Fruit fly (Drosophila melanogaster) whole organism, embryonic: Measurements from ENCODE around the gene CG16959.

ENCODE experiments used
- Bdp1 ChIP-seq: fragments of 200-800 bp; sonication (Bioruptor generic); optimal IDR thresholded peaks from 3 replicates; lab custom pipeline; 2016; ENCODE audit warnings: missing biosample characterization, missing genetic modification characterization
- CG10267 ChIP-seq: fragments of 200-800 bp; sonication (Bioruptor generic); optimal IDR thresholded peaks from 2 replicates; lab custom pipeline; 2018; ENCODE audit warnings: missing biosample characterization, mild to moderate bottlenecking, missing genetic modification characterization, moderate library complexity
- CG10274 ChIP-seq: fragments of 200-800 bp; sonication (Bioruptor generic); optimal IDR thresholded peaks from 3 replicates; lab custom pipeline; 2017; ENCODE audit warnings: missing biosample characterization, mild to moderate bottlenecking, missing genetic modification characterization
- CG10366 ChIP-seq: fragments of 200-800 bp; sonication (Bioruptor generic); IDR thresholded peaks from 2 replicates; pipeline ENCODE4 v1.3.6; 2022; ENCODE audit warnings: missing biosample characterization, missing genetic modification characterization
- CG11085 ChIP-seq: fragments of 200-800 bp; sonication (Bioruptor generic); IDR thresholded peaks from 2 replicates; pipeline ENCODE4 v1.3.6; 2022; ENCODE audit warnings: missing biosample characterization, missing genetic modification characterization
- CG11247 ChIP-seq: fragments of 200-800 bp; sonication (Bioruptor generic); IDR thresholded peaks from 2 replicates; pipeline ENCODE4 v1.3.6; 2022; ENCODE audit warnings: missing biosample characterization, missing genetic modification characterization
- CG11696 ChIP-seq: fragments of 200-800 bp; sonication (Bioruptor generic); IDR thresholded peaks from 2 replicates; pipeline ENCODE4 v1.3.6; 2022; ENCODE audit warnings: missing biosample characterization, missing genetic modification characterization
- CG12071 ChIP-seq: fragments of 200-800 bp; sonication (Bioruptor generic); optimal IDR thresholded peaks from 3 replicates; lab custom pipeline; 2018; ENCODE audit warnings: missing biosample characterization, mild to moderate bottlenecking, missing genetic modification characterization
- CG12236 ChIP-seq: fragments of 200-800 bp; sonication (Bioruptor generic); optimal IDR thresholded peaks from 2 replicates; lab custom pipeline; 2016; ENCODE audit warnings: missing biosample characterization, missing genetic modification characterization
- CG13123 ChIP-seq: fragments of 200-800 bp; sonication (Bioruptor generic); optimal IDR thresholded peaks from 2 replicates; lab custom pipeline; 2016; ENCODE audit warnings: missing biosample characterization, missing genetic modification characterization
- CG15073 ChIP-seq: fragments of 200-800 bp; sonication (Bioruptor generic); optimal IDR thresholded peaks from 2 replicates; lab custom pipeline; 2016; ENCODE audit warnings: missing biosample characterization, missing genetic modification characterization
- CG1603 ChIP-seq: fragments of 200-800 bp; sonication (Bioruptor generic); optimal IDR thresholded peaks from 2 replicates; lab custom pipeline; 2019; ENCODE audit warnings: missing biosample characterization, mild to moderate bottlenecking, missing genetic modification characterization, moderate library complexity
- CG17568 ChIP-seq: fragments of 200-800 bp; sonication (Bioruptor generic); optimal IDR thresholded peaks from 2 replicates; lab custom pipeline; 2018; ENCODE audit warnings: missing biosample characterization, mild to moderate bottlenecking, missing genetic modification characterization, moderate library complexity
- CG2120 ChIP-seq: fragments of 200-800 bp; sonication (Bioruptor generic); optimal IDR thresholded peaks from 3 replicates; lab custom pipeline; 2016; ENCODE audit warnings: missing biosample characterization, missing genetic modification characterization
- CG2199 ChIP-seq: fragments of 200-800 bp; sonication (Bioruptor generic); IDR thresholded peaks from 3 replicates; pipeline ENCODE4 v1.3.6; 2022; ENCODE audit warnings: missing biosample characterization, missing genetic modification characterization
- CG2678 ChIP-seq: fragments of 200-800 bp; sonication (Bioruptor generic); optimal IDR thresholded peaks from 3 replicates; lab custom pipeline; 2019; ENCODE audit warnings: missing biosample characterization, mild to moderate bottlenecking, missing genetic modification characterization, moderate library complexity
- CG30403 ChIP-seq: fragments of 200-800 bp; sonication (Bioruptor generic); optimal IDR thresholded peaks from 3 replicates; lab custom pipeline; 2016; ENCODE audit warnings: missing biosample characterization, missing genetic modification characterization
- CG3065 ChIP-seq: fragments of 200-800 bp; sonication (Bioruptor generic); optimal IDR thresholded peaks from 2 replicates; lab custom pipeline; 2016; ENCODE audit warnings: missing biosample characterization, missing genetic modification characterization
- CG31224 ChIP-seq: fragments of 200-800 bp; sonication (Bioruptor generic); IDR thresholded peaks from 2 replicates; pipeline ENCODE4 v1.3.6; 2022; ENCODE audit warnings: missing biosample characterization, missing genetic modification characterization
- CG34224 ChIP-seq: fragments of 200-800 bp; sonication (Bioruptor generic); IDR thresholded peaks from 3 replicates; pipeline ENCODE4 v1.3.6; 2022; ENCODE audit warnings: missing biosample characterization, missing genetic modification characterization; ENCODE audit not compliant: partially characterized antibody
- CG3847 ChIP-seq: fragments of 200-800 bp; sonication (Bioruptor generic); IDR thresholded peaks from 2 replicates; pipeline ENCODE4 v1.3.6; 2022; ENCODE audit warnings: missing biosample characterization, missing genetic modification characterization
- CG5245 ChIP-seq: fragments of 200-800 bp; sonication (Bioruptor generic); optimal IDR thresholded peaks from 3 replicates; lab custom pipeline; 2016; ENCODE audit warnings: missing biosample characterization, missing genetic modification characterization
- CG8388 ChIP-seq: fragments of 200-800 bp; sonication (Bioruptor generic); optimal IDR thresholded peaks from 2 replicates; lab custom pipeline; 2019; ENCODE audit warnings: missing biosample characterization, mild to moderate bottlenecking, missing genetic modification characterization, moderate library complexity
- CG9215 ChIP-seq: fragments of 200-800 bp; sonication (Bioruptor generic); IDR thresholded peaks from 2 replicates; pipeline ENCODE4 v1.3.6; 2022; ENCODE audit warnings: missing biosample characterization, missing genetic modification characterization
- CG9727 ChIP-seq: fragments of 200-800 bp; sonication (Bioruptor generic); optimal IDR thresholded peaks from 3 replicates; lab custom pipeline; 2017; ENCODE audit warnings: missing biosample characterization, mild to moderate bottlenecking, missing genetic modification characterization
- CTCF ChIP-seq: fragments of 200-800 bp; sonication (Bioruptor generic); optimal IDR thresholded peaks from 2 replicates; lab custom pipeline; 2017; ENCODE audit warnings: missing biosample characterization, mild to moderate bottlenecking, missing genetic modification characterization, moderate library complexity
- CrebB ChIP-seq: fragments of 200-800 bp; sonication (Bioruptor generic); optimal IDR thresholded peaks from 3 replicates; lab custom pipeline; 2018; ENCODE audit warnings: missing biosample characterization, mild to moderate bottlenecking, missing genetic modification characterization
- D19A ChIP-seq: fragments of 200-800 bp; optimal IDR thresholded peaks from 3 replicates; lab custom pipeline; 2019; ENCODE audit warnings: missing biosample characterization, mild to moderate bottlenecking, missing genetic modification characterization, moderate library complexity
- Doc3 ChIP-seq: fragments of 200-800 bp; sonication (Bioruptor generic); IDR thresholded peaks from 3 replicates; pipeline ENCODE4 v1.3.6; 2022; ENCODE audit warnings: missing biosample characterization, missing genetic modification characterization; ENCODE audit not compliant: partially characterized antibody
- Ets65A ChIP-seq: fragments of 200-800 bp; sonication (Bioruptor generic); peaks from one replicate; lab custom pipeline; 2016; ENCODE audit warnings: missing biosample characterization, missing genetic modification characterization
- Hsf ChIP-seq: fragments of 200-800 bp; sonication (Bioruptor generic); optimal IDR thresholded peaks from 3 replicates; lab custom pipeline; 2016; ENCODE audit warnings: missing biosample characterization, missing genetic modification characterization
- MTF-1 ChIP-seq: fragments of 200-800 bp; sonication (Bioruptor generic); optimal IDR thresholded peaks from 2 replicates; lab custom pipeline; 2018; ENCODE audit warnings: missing biosample characterization, mild to moderate bottlenecking, missing genetic modification characterization, borderline replicate concordance
- Oaz ChIP-seq: fragments of 200-800 bp; sonication (Bioruptor generic); IDR thresholded peaks from 2 replicates; pipeline ENCODE4 v1.3.6; 2022; ENCODE audit warnings: missing biosample characterization, missing genetic modification characterization
- Opbp ChIP-seq: fragments of 200-800 bp; sonication (Bioruptor generic); IDR thresholded peaks from 3 replicates; pipeline ENCODE4 v1.3.6; 2022; ENCODE audit warnings: missing biosample characterization, missing genetic modification characterization; ENCODE audit not compliant: partially characterized antibody
- Rx ChIP-seq: fragments of 200-800 bp; sonication (Bioruptor generic); IDR thresholded peaks from 2 replicates; pipeline ENCODE4 v1.3.6; 2022; ENCODE audit warnings: missing biosample characterization, missing genetic modification characterization
- Six4 ChIP-seq: fragments of 200-800 bp; sonication (Bioruptor generic); optimal IDR thresholded peaks from 2 replicates; lab custom pipeline; 2016; ENCODE audit warnings: missing biosample characterization, missing genetic modification characterization
- Sry-δ ChIP-seq: fragments of 200-800 bp; sonication (Bioruptor generic); optimal IDR thresholded peaks from 2 replicates; lab custom pipeline; 2016; ENCODE audit warnings: missing biosample characterization, missing genetic modification characterization
- ab ChIP-seq: fragments of 200-800 bp; sonication (Bioruptor generic); optimal IDR thresholded peaks from 2 replicates; lab custom pipeline; 2016; ENCODE audit warnings: missing biosample characterization, missing genetic modification characterization
- crol ChIP-seq: fragments of 200-800 bp; sonication (Bioruptor generic); IDR thresholded peaks from 2 replicates; pipeline ENCODE4 v1.3.6; 2022; ENCODE audit warnings: missing biosample characterization, missing genetic modification characterization
- esg ChIP-seq: fragments of 200-800 bp; sonication (Bioruptor generic); conservative IDR thresholded peaks from 2 replicates; pipeline ENCODE4 v1.3.6; 2022; ENCODE audit warnings: missing biosample characterization, missing genetic modification characterization
- hbn ChIP-seq: fragments of 200-800 bp; sonication (Bioruptor generic); IDR thresholded peaks from 2 replicates; pipeline ENCODE4 v1.3.6; 2022; ENCODE audit warnings: missing biosample characterization, missing genetic modification characterization; ENCODE audit not compliant: partially characterized antibody
- lilli ChIP-seq: fragments of 200-800 bp; sonication (Bioruptor generic); optimal IDR thresholded peaks from 3 replicates; lab custom pipeline; 2016; ENCODE audit warnings: missing biosample characterization, missing genetic modification characterization
- pfk ChIP-seq: fragments of 200-800 bp; sonication (Bioruptor generic); optimal IDR thresholded peaks from 2 replicates; lab custom pipeline; 2018; ENCODE audit warnings: missing biosample characterization, mild to moderate bottlenecking, missing genetic modification characterization, moderate library complexity
- stc ChIP-seq: fragments of 200-800 bp; sonication (Bioruptor generic); IDR thresholded peaks from 2 replicates; pipeline ENCODE4 v1.3.6; 2022; ENCODE audit warnings: missing biosample characterization, missing genetic modification characterization
- tgo ChIP-seq: fragments of 200-800 bp; sonication (Bioruptor generic); IDR thresholded peaks from 3 replicates; pipeline ENCODE4 v1.3.6; 2022; ENCODE audit warnings: missing biosample characterization, missing genetic modification characterization
- tna ChIP-seq: fragments of 200-800 bp; sonication (Bioruptor generic); IDR thresholded peaks from 2 replicates; pipeline ENCODE4 v1.3.6; 2022; ENCODE audit warnings: missing biosample characterization, missing genetic modification characterization; ENCODE audit not compliant: partially characterized antibody
- vfl ChIP-seq: fragments of 200-800 bp; sonication (Bioruptor generic); optimal IDR thresholded peaks from 2 replicates; lab custom pipeline; 2016; ENCODE audit warnings: missing biosample characterization, missing genetic modification characterization
- wdn ChIP-seq: fragments of 200-800 bp; sonication (Bioruptor generic); IDR thresholded peaks from 2 replicates; pipeline ENCODE4 v1.3.6; 2022; ENCODE audit warnings: missing biosample characterization, missing genetic modification characterization
- wor ChIP-seq: fragments of 200-800 bp; sonication (Bioruptor generic); IDR thresholded peaks from 2 replicates; pipeline ENCODE4 v1.3.6; 2022; ENCODE audit warnings: missing biosample characterization, missing genetic modification characterization
- zf30C ChIP-seq: fragments of 200-800 bp; sonication (Bioruptor generic); optimal IDR thresholded peaks from 3 replicates; lab custom pipeline; 2018; ENCODE audit warnings: missing biosample characterization, mild to moderate bottlenecking, missing genetic modification characterization

CG16959 gene

DNA sequence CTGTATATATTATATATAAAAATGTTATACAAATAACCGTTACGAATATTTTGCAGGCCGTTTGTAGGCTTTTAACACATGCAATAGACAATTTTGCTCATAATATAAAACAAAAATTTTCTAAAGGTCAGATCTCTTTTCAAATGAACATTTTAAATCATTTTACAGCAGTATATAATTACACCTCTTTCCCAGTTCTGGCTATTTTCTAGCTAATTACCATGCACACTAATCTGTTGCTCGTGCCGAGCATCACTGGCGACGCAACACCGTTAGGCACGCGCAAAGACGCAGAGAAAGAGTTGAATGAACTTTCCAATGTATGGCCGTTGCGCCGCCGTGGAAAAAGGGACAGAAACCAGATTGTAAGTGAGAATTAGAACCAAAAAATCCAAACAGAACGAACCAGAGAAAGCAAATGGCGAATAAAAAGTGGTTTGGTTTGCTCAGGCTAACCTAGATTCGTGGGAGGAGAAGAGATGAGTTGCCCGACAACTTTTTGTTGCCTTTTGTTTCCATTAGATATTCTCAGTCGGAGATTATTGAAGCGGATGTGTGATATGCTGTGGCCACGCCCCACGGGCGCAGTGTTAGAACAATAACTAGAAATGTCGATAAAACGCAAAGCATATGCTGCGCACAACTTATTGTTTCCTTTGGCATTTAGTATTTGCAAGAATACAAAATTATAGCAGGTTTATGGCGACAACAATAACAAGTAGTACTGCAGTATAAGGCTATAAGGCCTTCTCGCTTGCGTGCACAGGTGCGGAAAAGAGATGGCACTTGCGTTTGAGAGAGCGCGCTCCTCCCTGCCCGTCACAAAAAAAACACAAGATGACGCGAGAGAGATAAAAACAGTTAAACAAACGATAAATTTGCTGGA is 16.2 kb upstream of the CG16959 start (continued):
- peak; percentile 26 for TF ChIP-seq CG2120 (GFP tag; lab: Kevin White, UChicago)
- no peak for TF ChIP-seq CG31224 (GFP tag; lab: Robert Waterston, UW)
- peak; percentile 15 for TF ChIP-seq Hsf (GFP tag; lab: Kevin White, UChicago)
- TF ChIP-seq Bdp1 (GFP tag; lab: Kevin White, UChicago) = no peak
- no peak for TF ChIP-seq CTCF (GFP tag; lab: Kevin White, UChicago)
- peak; percentile 40 for TF ChIP-seq CG10366 (GFP tag; lab: Robert Waterston, UW)
- TF ChIP-seq CG11247 (GFP tag; lab: Robert Waterston, UW) = no peak
- no peak for TF ChIP-seq esg (GFP tag; lab: Robert Waterston, UW)
- no peak for TF ChIP-seq ab (GFP tag; lab: Kevin White, UChicago)
- TF ChIP-seq CG12071 (GFP tag; lab: Kevin White, UChicago) = no peak
- peak; percentile 14 for TF ChIP-seq D19A
- TF ChIP-seq Six4 = no peak
- no peak for TF ChIP-seq CG9215 (GFP tag; lab: Robert Waterston, UW)
- TF ChIP-seq CrebB (tag; lab: Kevin White, UChicago) = no peak
- TF ChIP-seq vfl (GFP tag; lab: Kevin White, UChicago) = no peak
- no peak for TF ChIP-seq CG3847 (GFP tag; lab: Robert Waterston, UW)
- 0 out of 3 replicates have a peak, but pooled peaks have one; percentile 23 for TF ChIP-seq tgo
- 0 out of 2 replicates have a peak, but pooled peaks have one; percentile 18 for TF ChIP-seq CG11696 (GFP tag; lab: Robert Waterston, UW)
- TF ChIP-seq CG12236 (GFP tag; lab: Kevin White, UChicago) = no peak
- no peak for TF ChIP-seq CG17568 (GFP tag; lab: Kevin White, UChicago)
- TF ChIP-seq CG5245 (GFP tag; lab: Kevin White, UChicago) = no peak
- 0 out of 2 replicates have a peak, but pooled peaks have one; percentile 17 for TF ChIP-seq CG11085 (GFP tag; lab: Robert Waterston, UW)
- TF ChIP-seq CG1603 (tag; lab: Kevin White, UChicago) = peak; percentile 26
- no peak for TF ChIP-seq CG15073 (GFP tag; lab: Kevin White, UChicago)
- TF ChIP-seq zf30C (GFP tag; lab: Kevin White, UChicago) = no peak
- peak; percentile 31 for TF ChIP-seq CG9727
- TF ChIP-seq MTF-1 (GFP tag; lab: Kevin White, UChicago) = no peak
- TF ChIP-seq CG8388 (GFP tag; lab: Kevin White, UChicago) = no peak
- no peak for TF ChIP-seq wor
- no peak for TF ChIP-seq Opbp (GFP tag; lab: Robert Waterston, UW)
- TF ChIP-seq Sry-δ (GFP tag; lab: Kevin White, UChicago) = no peak
- TF ChIP-seq crol = peak; percentile 47
- no peak for TF ChIP-seq hbn (GFP tag; lab: Robert Waterston, UW)
- 0 out of 3 replicates have a peak, but pooled peaks have one; percentile 13 for TF ChIP-seq Doc3
- peak; percentile 34; the same call in 1 of the 3 replicates for TF ChIP-seq CG2199 (GFP tag; lab: Robert Waterston, UW)
- TF ChIP-seq CG2678 (tag; lab: Kevin White, UChicago) = peak; percentile 48
- TF ChIP-seq Rx (GFP tag; lab: Robert Waterston, UW) = peak; percentile 46; the same call in 1 of the 2 replicates
- TF ChIP-seq stc (GFP tag; lab: Robert Waterston, UW) = no peak
- TF ChIP-seq CG10274 (GFP tag; lab: Kevin White, UChicago) = no peak
- TF ChIP-seq pfk = no peak
- TF ChIP-seq wdn (GFP tag; lab: Robert Waterston, UW) = no peak
- TF ChIP-seq lilli (GFP tag; lab: Kevin White, UChicago) = no peak
- TF ChIP-seq CG10267 (tag; lab: Kevin White, UChicago) = peak; percentile 8
- no peak for TF ChIP-seq Oaz (GFP tag; lab: Robert Waterston, UW)
- TF ChIP-seq CG34224 = no peak
- no peak for TF ChIP-seq CG13123 (GFP tag; lab: Kevin White, UChicago)
- peak; percentile 17 for TF ChIP-seq CG3065 (GFP tag; lab: Kevin White, UChicago)
- TF ChIP-seq CG30403 (GFP tag; lab: Kevin White, UChicago) = peak; percentile 59
- no peak for TF ChIP-seq tna (GFP tag; lab: Robert Waterston, UW)
- TF ChIP-seq Ets65A (GFP tag; lab: Kevin White, UChicago) = no peak
